Fruit fly (Drosophila melanogaster) whole organism: ENCODE results near the gene Naglu.

Experiments used
- CG8478 ChIP-seq: fragments of >200 bp; optimal IDR thresholded peaks from 2 replicates; lab custom pipeline; 2018; ENCODE audit warnings: inconsistent platforms
- Dll ChIP-seq: fragments of >200 bp; optimal IDR thresholded peaks from 2 replicates; lab custom pipeline; 2017
- EcR ChIP-seq, 2 experiments: fragments of >200 bp; optimal IDR thresholded peaks; 2 replicates each; lab custom pipeline; 2017; ENCODE audit warnings: missing biosample characterization in 2 of 2, missing genetic modification characterization in 2 of 2, missing genetic modification reagents in 2 of 2
- pan ChIP-seq: fragments of >200 bp; optimal IDR thresholded peaks from 2 replicates; lab custom pipeline; 2017
- psq ChIP-seq: fragments of >200 bp; optimal IDR thresholded peaks from 2 replicates; lab custom pipeline; 2017
- usp ChIP-seq: fragments of >200 bp; optimal IDR thresholded peaks from 2 replicates; lab custom pipeline; 2017; ENCODE audit warnings: missing biosample characterization, missing genetic modification characterization, mixed read lengths

The Naglu gene

dm6 chr2L:8411530-8411929 is at the start of gene Naglu:
Gene Naglu (minus strand): TSS chr2L:8411868.
- TF ChIP-seq Dll (lab: Kevin White, UChicago) (no peak), CG8478 (lab: Kevin White, UChicago) (no peak), psq (lab: Kevin White, UChicago) (no peak), pan (lab: Kevin White, UChicago) (no peak), usp (GFP tag; lab: Kevin White, UChicago) (no peak), EcR (GFP tag; optimal IDR thresholded peaks at IDR 0.05; lab: Kevin White, UChicago) (no peak)

DNA sequence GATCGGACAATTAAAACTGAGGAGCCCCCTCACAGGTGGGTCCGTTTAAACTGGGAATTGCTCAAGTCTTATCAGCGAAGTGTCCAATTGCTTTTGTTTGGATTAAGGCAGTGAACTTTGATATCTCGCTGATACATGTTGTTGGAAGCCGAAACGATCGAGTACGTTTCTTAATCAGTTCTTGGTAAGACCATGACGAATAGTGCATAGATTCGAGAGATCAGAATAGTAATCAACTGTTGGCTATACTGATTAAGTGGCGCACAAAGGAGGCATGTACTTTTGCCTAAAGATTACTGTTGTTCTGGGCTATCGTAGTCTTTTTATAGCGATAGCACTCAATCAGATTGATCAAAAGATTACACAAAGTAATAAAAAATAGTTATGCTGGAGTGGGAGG is 39.8 kb upstream of the Naglu start:
- TF ChIP-seq usp (GFP tag; lab: Kevin White, UChicago) (no peak), Dll (lab: Kevin White, UChicago) (no peak), CG8478 (lab: Kevin White, UChicago) (no peak)

DNA sequence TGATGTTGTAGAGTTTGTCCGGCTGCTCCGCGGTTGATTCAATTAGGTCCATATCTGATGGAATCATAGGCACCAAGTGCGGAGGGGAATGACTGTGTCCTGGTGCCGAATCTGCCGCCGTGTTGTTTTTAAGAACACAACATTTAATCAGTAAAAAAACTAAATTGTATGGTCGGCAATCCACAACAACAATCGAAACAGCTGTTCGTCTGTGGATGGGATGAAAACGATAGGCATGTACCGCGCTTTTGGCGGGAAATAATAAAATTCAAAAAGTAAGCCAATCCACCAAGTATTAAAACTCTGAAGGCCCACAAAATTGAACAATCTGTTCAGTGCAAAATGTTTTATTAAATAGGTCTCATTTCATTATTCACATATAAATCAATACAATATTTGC is 37.7 kb upstream of the Naglu start, which contains the start of gene Aasdh:
Aasdh (minus strand) TSS at position 219 of the 400 bp plus-strand sequence.
- no peak for TF ChIP-seq pan (lab: Kevin White, UChicago)
- no peak for TF ChIP-seq CG8478 (lab: Kevin White, UChicago)
- no peak for TF ChIP-seq usp (GFP tag; lab: Kevin White, UChicago)
- TF ChIP-seq Dll (lab: Kevin White, UChicago): no peak
- no peak for TF ChIP-seq EcR (GFP tag; optimal IDR thresholded peaks at IDR 0.05; lab: Kevin White, UChicago)
- TF ChIP-seq psq (lab: Kevin White, UChicago): no peak

- no peak for TF ChIP-seq psq (lab: Kevin White, UChicago)
- no peak for TF ChIP-seq CG8478 (lab: Kevin White, UChicago)
- no peak for TF ChIP-seq usp (GFP tag; lab: Kevin White, UChicago)
- no peak for TF ChIP-seq pan (lab: Kevin White, UChicago)
- TF ChIP-seq EcR (GFP tag; optimal IDR thresholded peaks at IDR 0.05; lab: Kevin White, UChicago): no peak
- TF ChIP-seq Dll (lab: Kevin White, UChicago): no peak
These were observed 30.5 kb upstream of the Naglu start, which contains the start of gene CG31897 for dm6 chr2L:8442147-8442546. Gene CG31897 (plus strand): TSS chr2L:8442447.

DNA sequence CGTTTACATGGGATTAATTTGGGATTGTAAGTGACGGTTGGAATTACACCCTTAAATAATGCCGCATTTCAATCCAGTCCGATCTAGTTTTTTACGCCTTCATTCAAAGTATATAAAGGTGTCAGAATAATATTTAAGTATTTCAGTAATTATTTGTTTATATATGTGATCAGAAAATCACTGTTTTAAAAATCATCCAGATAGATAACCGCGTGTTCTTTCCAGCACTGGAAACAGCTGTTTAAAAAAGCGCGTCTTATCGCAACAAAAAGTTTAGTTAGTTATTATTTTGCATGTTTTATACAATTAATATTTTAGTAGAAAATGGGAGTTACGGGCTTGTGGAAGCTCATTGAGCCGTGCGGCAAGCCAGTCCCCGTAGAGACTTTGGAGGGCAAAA is 26.4 kb upstream of the Naglu start, which contains the start of gene mus201:
mus201 (plus strand) TSS at position 118 of the 400 bp plus-strand sequence.
- TF ChIP-seq usp (GFP tag; lab: Kevin White, UChicago) (no peak), CG8478 (lab: Kevin White, UChicago) (no peak), Dll (lab: Kevin White, UChicago) (no peak), psq (lab: Kevin White, UChicago) (no peak), pan (lab: Kevin White, UChicago) (no peak), EcR (GFP tag; optimal IDR thresholded peaks at IDR 0.05; lab: Kevin White, UChicago) (no peak)

dm6 chr2L:8437176-8437575 is 25.5 kb upstream of the Naglu start, which contains the start of the genes D12 and Chrac-14:
Gene D12 (minus strand): TSS chr2L:8437365.
Gene Chrac-14 (plus strand): TSS chr2L:8437405.
- TF ChIP-seq psq (lab: Kevin White, UChicago): no peak
- no peak for TF ChIP-seq CG8478 (lab: Kevin White, UChicago)
- TF ChIP-seq Dll (lab: Kevin White, UChicago): no peak
- TF ChIP-seq pan (lab: Kevin White, UChicago): no peak
- no peak for TF ChIP-seq usp (GFP tag; lab: Kevin White, UChicago)
- TF ChIP-seq EcR (GFP tag; optimal IDR thresholded peaks at IDR 0.05; lab: Kevin White, UChicago): no peak

DNA sequence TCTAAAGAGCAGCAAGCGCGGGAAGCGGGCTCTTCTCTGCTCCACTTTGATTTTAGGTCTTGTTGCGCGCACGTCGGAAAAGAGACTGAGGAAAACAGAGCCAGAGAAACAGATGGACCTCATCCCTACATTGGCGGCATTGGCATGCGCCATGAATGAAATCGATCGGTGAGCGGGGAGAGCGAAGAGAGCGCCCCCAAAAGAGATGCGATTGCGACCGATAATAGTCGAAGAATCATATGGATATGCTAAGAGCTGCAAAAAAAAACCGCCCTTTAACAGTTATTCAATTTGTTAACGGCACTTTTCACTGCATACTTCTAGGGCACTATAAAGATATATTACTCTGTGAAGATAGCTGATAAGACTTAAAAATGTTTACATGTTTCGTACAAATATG is 21.8 kb upstream of the Naglu start, which contains the start of gene grk:
grk (minus strand) TSS at position 87 of the 400 bp plus-strand sequence.
- TF ChIP-seq CG8478 (lab: Kevin White, UChicago): no peak
- TF ChIP-seq psq (lab: Kevin White, UChicago): no peak
- TF ChIP-seq usp (GFP tag; lab: Kevin White, UChicago): no peak
- TF ChIP-seq Dll (lab: Kevin White, UChicago): no peak
- no peak for TF ChIP-seq EcR (GFP tag; optimal IDR thresholded peaks at IDR 0.05; lab: Kevin White, UChicago)
- TF ChIP-seq pan (lab: Kevin White, UChicago): no peak

DNA sequence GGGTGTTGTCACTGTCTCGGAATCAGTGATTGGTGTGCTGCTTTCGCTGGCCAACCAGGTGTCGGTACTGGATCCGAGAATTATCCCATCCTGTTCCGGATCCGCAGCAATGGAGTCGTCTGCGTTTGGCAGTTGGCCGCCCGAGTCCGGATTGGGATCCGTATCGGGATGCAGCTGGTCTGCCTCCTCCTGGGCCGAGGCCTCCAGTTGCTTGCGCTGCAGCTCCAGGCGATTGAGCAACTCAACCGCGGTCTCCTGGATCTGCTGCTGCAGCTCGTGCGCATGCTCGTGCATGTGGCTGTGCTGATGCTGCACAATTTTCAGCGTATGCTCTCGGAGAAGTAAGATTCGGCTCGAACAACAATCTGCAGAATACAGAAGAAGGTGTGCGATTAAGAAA is 20.5 kb upstream of the Naglu start:
- no peak for TF ChIP-seq usp (GFP tag; lab: Kevin White, UChicago)
- TF ChIP-seq CG8478 (lab: Kevin White, UChicago): no peak
- no peak for TF ChIP-seq pan (lab: Kevin White, UChicago)
- TF ChIP-seq psq (lab: Kevin White, UChicago): no peak

DNA sequence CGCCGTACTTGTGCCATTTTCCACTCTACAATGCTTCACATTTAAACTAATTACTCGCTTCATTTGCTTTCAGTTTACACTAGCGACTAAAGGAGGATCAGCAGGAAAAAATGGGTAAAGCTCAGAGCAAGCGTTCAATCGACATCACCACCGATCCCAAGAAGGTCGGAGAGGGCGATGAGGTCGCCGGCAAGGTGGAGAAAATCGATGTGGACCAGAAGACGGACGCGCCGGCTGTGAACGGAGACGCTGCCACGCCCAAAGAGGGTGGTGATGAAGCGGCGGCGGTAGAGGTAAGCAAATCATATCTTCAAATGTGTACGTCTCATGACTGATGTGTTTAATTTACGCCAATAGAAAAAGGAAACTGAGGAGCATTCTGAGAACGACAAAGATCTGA is 15.1 kb upstream of the Naglu start:
- no peak for TF ChIP-seq psq (lab: Kevin White, UChicago)

DNA sequence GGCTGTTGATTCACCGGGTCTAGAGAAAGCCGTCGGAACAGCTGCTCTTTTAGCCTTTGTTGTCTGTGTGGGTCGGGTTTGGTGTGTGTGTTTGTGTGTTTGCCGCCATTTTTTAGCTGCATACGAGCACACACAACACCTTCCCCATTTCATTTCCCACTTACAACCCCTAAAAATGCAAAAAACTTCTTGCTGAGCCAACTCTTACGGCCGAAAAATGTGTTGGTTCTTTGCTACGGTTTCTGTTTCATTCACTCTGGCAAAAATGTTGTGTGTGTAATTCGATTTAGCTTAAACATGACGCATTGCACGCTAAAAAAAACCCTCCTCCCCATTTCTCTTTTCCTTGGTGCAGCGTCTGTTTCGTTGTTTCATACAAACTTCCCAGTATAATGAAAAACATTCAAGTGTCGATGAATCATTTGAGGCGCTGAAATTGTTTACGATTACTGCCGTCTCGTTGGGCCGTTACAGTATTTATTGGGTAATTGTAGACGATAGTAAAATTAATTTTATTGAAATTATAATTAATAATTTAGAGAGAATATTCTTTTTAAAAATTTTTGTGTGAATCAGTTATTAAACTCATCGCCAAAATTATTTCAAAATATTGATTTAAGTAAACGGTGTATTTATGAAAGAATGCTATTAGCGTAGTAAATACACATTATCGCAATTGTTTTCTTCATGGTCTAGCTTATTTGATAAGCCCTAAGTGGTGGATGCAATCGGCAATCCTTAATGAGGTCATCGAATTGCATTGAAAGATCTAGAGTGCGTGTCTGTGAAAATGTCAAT is 14.5 kb upstream of the Naglu start:
- no peak for TF ChIP-seq psq (lab: Kevin White, UChicago)
- TF ChIP-seq EcR (GFP tag; optimal IDR thresholded peaks at IDR 0.05; lab: Kevin White, UChicago): no peak
- no peak for TF ChIP-seq pan (lab: Kevin White, UChicago)
- TF ChIP-seq usp (GFP tag; lab: Kevin White, UChicago): no peak
- no peak for TF ChIP-seq Dll (lab: Kevin White, UChicago)
- no peak for TF ChIP-seq CG8478 (lab: Kevin White, UChicago)

dm6 chr2L:8425212-8425611 is 13.5 kb upstream of the Naglu start:
- TF ChIP-seq EcR (GFP tag; optimal IDR thresholded peaks at IDR 0.05; lab: Kevin White, UChicago) (peak in 1 of 2 experiments; percentile 20), CG8478 (lab: Kevin White, UChicago) (no peak)
